Worm (Caenorhabditis elegans) whole organism, L2 larva: Measurements from ENCODE around the gene gcy-20.

Experiments
- F13H6.1 ChIP-seq: sonication (generic microtip); optimal IDR thresholded peaks from 2 replicates; lab custom pipeline; 2016; ENCODE audit warnings: missing genetic modification characterization, missing compliant biosample characterization
- R02D3.7 ChIP-seq: fragments of 150-350 bp; optimal IDR thresholded peaks from 2 replicates; lab custom pipeline; 2014; ENCODE audit warnings: missing biosample characterization, missing genetic modification characterization
- Y55F3AM.14 ChIP-seq: fragments of 200-800 bp; sonication (Bioruptor generic); optimal IDR thresholded peaks from 2 replicates; lab custom pipeline; 2018; ENCODE audit warnings: mild to moderate bottlenecking, missing genetic modification characterization, missing compliant biosample characterization
- ZK546.5 ChIP-seq: sonication (generic microtip); optimal IDR thresholded peaks from 2 replicates; lab custom pipeline; 2017; ENCODE audit warnings: missing biosample characterization, missing genetic modification characterization
- aly-2 ChIP-seq: fragments of 150-350 bp; optimal IDR thresholded peaks from 2 replicates; lab custom pipeline; 2014; ENCODE audit warnings: missing biosample characterization, missing genetic modification characterization
- blmp-1 ChIP-seq: sonication (generic microtip); optimal IDR thresholded peaks from 2 replicates; lab custom pipeline; 2017; ENCODE audit warnings: missing genetic modification characterization, mild to moderate bottlenecking, missing compliant biosample characterization, antibody characterized with exemption, moderate library complexity; ENCODE audit not compliant: insufficient read depth
- ceh-16 ChIP-seq: fragments of 150-350 bp; optimal IDR thresholded peaks from 2 replicates; lab custom pipeline; 2014; ENCODE audit warnings: missing biosample characterization, missing genetic modification characterization
- ceh-82 ChIP-seq: fragments of 150-350 bp; optimal IDR thresholded peaks from 2 replicates; lab custom pipeline; 2014; ENCODE audit warnings: missing biosample characterization, missing genetic modification characterization
- egl-27 ChIP-seq: sonication (generic microtip); optimal IDR thresholded peaks from 3 replicates; lab custom pipeline; 2017; ENCODE audit warnings: missing biosample characterization, missing genetic modification reagents, missing genetic modification characterization
- elt-1 ChIP-seq: fragments of 150-350 bp; optimal IDR thresholded peaks from 2 replicates; lab custom pipeline; 2014; ENCODE audit warnings: missing biosample characterization, missing genetic modification characterization
- elt-3 ChIP-seq: sonication (generic microtip); optimal IDR thresholded peaks from 2 replicates; lab custom pipeline; 2017; ENCODE audit warnings: missing biosample characterization, missing genetic modification characterization
- fos-1 ChIP-seq: fragments of 150-350 bp; optimal IDR thresholded peaks from 2 replicates; lab custom pipeline; 2014; ENCODE audit warnings: missing biosample characterization, missing genetic modification characterization
- lin-11 ChIP-seq: fragments of 150-350 bp; sonication (generic microtip); optimal IDR thresholded peaks from 2 replicates; lab custom pipeline; 2014; ENCODE audit warnings: missing biosample characterization, missing genetic modification characterization, inconsistent platforms, mixed read lengths
- lin-13 ChIP-seq: fragments of 150-350 bp; optimal IDR thresholded peaks from 2 replicates; lab custom pipeline; 2014; ENCODE audit warnings: missing biosample characterization, missing genetic modification reagents, missing genetic modification characterization
- lin-39 ChIP-seq: fragments of 150-350 bp; optimal IDR thresholded peaks from 2 replicates; lab custom pipeline; 2014; ENCODE audit warnings: missing biosample characterization, missing genetic modification reagents, missing genetic modification characterization
- lsy-2 ChIP-seq, 2 experiments: fragments of 150-350 bp in 1 of 2; sonication (generic microtip) in 1 of 2; optimal IDR thresholded peaks; 2 replicates each; lab custom pipeline; 2014 to 2017; ENCODE audit warnings: missing biosample characterization in 2 of 2, missing genetic modification characterization in 2 of 2
- mab-5 ChIP-seq: fragments of 150-350 bp; optimal IDR thresholded peaks from 2 replicates; lab custom pipeline; 2014; ENCODE audit warnings: missing biosample characterization, missing genetic modification characterization
- mbf-1 ChIP-seq: sonication (generic microtip); optimal IDR thresholded peaks from 2 replicates; lab custom pipeline; 2017; ENCODE audit warnings: missing biosample characterization, missing genetic modification characterization
- mdl-1 ChIP-seq, 2 experiments: fragments of 150-350 bp in 1 of 2; sonication (generic microtip) in 1 of 2; optimal IDR thresholded peaks; 2 replicates each; lab custom pipeline; 2017; ENCODE audit warnings: missing biosample characterization in 2 of 2, missing genetic modification characterization in 2 of 2
- nhr-10 ChIP-seq: sonication (generic microtip); optimal IDR thresholded peaks from 2 replicates; lab custom pipeline; 2017; ENCODE audit warnings: missing biosample characterization, missing genetic modification characterization
- nhr-12 ChIP-seq: fragments of 150-350 bp; optimal IDR thresholded peaks from 2 replicates; lab custom pipeline; 2014; ENCODE audit warnings: missing biosample characterization, missing genetic modification characterization
- nhr-21 ChIP-seq: fragments of 150-350 bp; optimal IDR thresholded peaks from 2 replicates; lab custom pipeline; 2014; ENCODE audit warnings: missing biosample characterization, missing genetic modification characterization
- nhr-23 ChIP-seq: fragments of 150-350 bp; optimal IDR thresholded peaks from 2 replicates; lab custom pipeline; 2014; ENCODE audit warnings: missing biosample characterization, missing genetic modification reagents, missing genetic modification characterization
- nhr-25 ChIP-seq: fragments of 150-350 bp; sonication (generic microtip); optimal IDR thresholded peaks from 3 replicates; lab custom pipeline; 2014; ENCODE audit warnings: missing biosample characterization, missing genetic modification characterization
- nhr-6 ChIP-seq: fragments of 150-350 bp; optimal IDR thresholded peaks from 2 replicates; lab custom pipeline; 2014; ENCODE audit warnings: missing biosample characterization, missing genetic modification characterization
- nhr-77 ChIP-seq: fragments of 150-350 bp; optimal IDR thresholded peaks from 2 replicates; lab custom pipeline; 2014; ENCODE audit warnings: missing biosample characterization, missing genetic modification characterization
- sem-4 ChIP-seq: fragments of 150-350 bp; optimal IDR thresholded peaks from 2 replicates; lab custom pipeline; 2014; ENCODE audit warnings: missing biosample characterization, missing genetic modification reagents, missing genetic modification characterization
- skn-1 ChIP-seq: sonication (generic microtip); optimal IDR thresholded peaks from 2 replicates; lab custom pipeline; 2017; ENCODE audit warnings: missing biosample characterization, missing genetic modification characterization
- sma-3 ChIP-seq: sonication (generic microtip); optimal IDR thresholded peaks from 2 replicates; lab custom pipeline; 2016; ENCODE audit warnings: missing genetic modification reagents, missing genetic modification characterization, missing compliant biosample characterization
- sma-9 ChIP-seq, 2 experiments: fragments of 150-350 bp in 1 of 2; sonication (generic microtip) in 1 of 2; optimal IDR thresholded peaks; 2 replicates each; lab custom pipeline; 2014 to 2016; ENCODE audit warnings: missing genetic modification characterization in 2 of 2, mild to moderate bottlenecking in 1 of 2, missing biosample characterization in 1 of 2, missing compliant biosample characterization in 1 of 2, missing genetic modification reagents in 1 of 2, moderate library complexity in 1 of 2
- unc-55 ChIP-seq: fragments of 150-350 bp; sonication (generic microtip); optimal IDR thresholded peaks from 3 replicates; lab custom pipeline; 2014; ENCODE audit warnings: missing biosample characterization, missing genetic modification reagents, missing genetic modification characterization
- unc-62 ChIP-seq: fragments of 150-350 bp; optimal IDR thresholded peaks from 2 replicates; lab custom pipeline; 2014; ENCODE audit warnings: missing biosample characterization, missing genetic modification reagents, missing genetic modification characterization
- zag-1 ChIP-seq: fragments of 150-350 bp; optimal IDR thresholded peaks from 2 replicates; lab custom pipeline; 2014; ENCODE audit warnings: missing biosample characterization, missing genetic modification characterization
- ztf-1 ChIP-seq: fragments of 200-800 bp; sonication (Bioruptor generic); conservative IDR thresholded peaks from 2 replicates; pipeline ENCODE4 v1.3.6; 2022; ENCODE audit warnings: missing genetic modification characterization, missing compliant biosample characterization
- ztf-11 ChIP-seq: sonication (generic microtip); optimal IDR thresholded peaks from 2 replicates; lab custom pipeline; 2017; ENCODE audit warnings: missing biosample characterization, missing genetic modification characterization
- ztf-4 ChIP-seq: fragments of 150-350 bp; optimal IDR thresholded peaks from 2 replicates; lab custom pipeline; 2014; ENCODE audit warnings: missing biosample characterization, missing genetic modification characterization

Gene gcy-20

DNA sequence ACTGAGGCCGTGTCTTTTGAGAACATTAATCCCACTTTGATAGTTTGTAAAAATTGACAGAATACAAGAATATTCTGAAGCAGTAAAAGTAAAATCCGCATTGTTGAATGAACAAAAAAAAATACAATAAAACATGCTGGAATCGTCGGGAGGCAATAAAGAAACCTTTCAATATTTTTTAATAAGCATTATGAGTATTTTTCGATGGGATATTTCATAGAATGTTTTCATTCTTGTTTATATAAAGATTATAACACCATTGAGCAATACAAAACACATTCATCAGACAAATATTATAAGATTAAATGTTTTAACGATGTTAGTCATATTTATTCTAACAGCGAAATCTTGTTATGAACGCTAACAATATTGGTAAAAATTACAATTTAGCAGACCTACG, at the start of gene gcy-20:
TSS of gene gcy-20 (minus strand) at position 101 of the 400 bp plus-strand sequence.
- no peak for TF ChIP-seq sem-4
- TF ChIP-seq ZK546.5 = no peak
- no peak for TF ChIP-seq lsy-2 (tag; optimal IDR thresholded peaks at IDR 0.05; lab: Kevin White, UChicago)
- TF ChIP-seq R02D3.7 (tag; lab: Kevin White, UChicago) = no peak
- no peak for TF ChIP-seq lin-13 (GFP tag; lab: Kevin White, UChicago)
- no peak for TF ChIP-seq lin-11
- TF ChIP-seq fos-1 (tag; lab: Kevin White, UChicago) = no peak
- TF ChIP-seq elt-3 (tag; lab: Kevin White, UChicago) = no peak
- TF ChIP-seq ceh-82 (tag; lab: Kevin White, UChicago) = no peak
- no peak for TF ChIP-seq sma-9 (GFP tag; optimal IDR thresholded peaks at IDR 0.05; lab: Kevin White, UChicago)
- no peak for TF ChIP-seq sma-9 (tag; optimal IDR thresholded peaks at IDR 0.05; lab: Kevin White, UChicago)
- TF ChIP-seq skn-1 (tag; lab: Kevin White, UChicago) = no peak
- no peak for TF ChIP-seq nhr-23 (tag; lab: Kevin White, UChicago)
- no peak for TF ChIP-seq nhr-10 (tag; lab: Kevin White, UChicago)

- TF ChIP-seq egl-27 (tag; lab: Kevin White, UChicago) (no peak), fos-1 (tag; lab: Kevin White, UChicago) (peak; percentile 71), nhr-12 (no peak)
Observed at ce11 chrV:16302439-16302838, 48.9 kb upstream of the gcy-20 start, which contains the start of the genes C31A11.13 and oac-6. Gene C31A11.13, minus strand, starts transcription at chrV:16302551. Gene oac-6, plus strand, starts transcription at chrV:16302717.

ce11 chrV:16300276-16300675, 46.7 kb upstream of the gcy-20 start, which contains the start of gene srbc-82:
Gene srbc-82, plus strand, starts transcription at chrV:16300576.
- TF ChIP-seq lsy-2 (tag; optimal IDR thresholded peaks at IDR 0.05; lab: Kevin White, UChicago) = no peak
- TF ChIP-seq nhr-21 (tag; lab: Kevin White, UChicago) = no peak
- no peak for TF ChIP-seq zag-1 (tag; lab: Kevin White, UChicago)
- TF ChIP-seq sem-4 = no peak
- no peak for TF ChIP-seq blmp-1 (tag; lab: Kevin White, UChicago)
- TF ChIP-seq lin-39 (tag; lab: Kevin White, UChicago) = no peak
- TF ChIP-seq, all 48 proteins: peak for 0

DNA sequence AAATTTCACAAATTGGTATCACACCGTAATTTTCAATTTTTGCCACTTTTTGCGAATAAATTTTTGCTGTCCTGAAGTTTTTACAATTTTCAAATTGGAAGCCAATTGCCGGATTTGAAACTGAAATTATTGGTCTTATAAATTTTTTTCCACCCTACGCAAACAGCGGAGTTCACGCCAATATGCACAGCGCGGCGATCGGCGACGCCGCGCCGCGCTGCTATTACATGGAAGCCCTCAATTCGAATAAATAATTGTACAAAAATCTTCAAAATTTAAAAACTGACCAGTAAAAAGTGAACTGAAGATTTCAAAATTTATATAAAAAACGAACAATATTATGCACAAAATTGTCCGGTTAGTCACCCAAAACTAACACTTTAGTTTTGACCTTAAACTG, 46.2 kb upstream of the gcy-20 start:
- TF ChIP-seq mdl-1 (tag; optimal IDR thresholded peaks at IDR 0.05; lab: Kevin White, UChicago) = no peak
- no peak for TF ChIP-seq lin-13 (GFP tag; lab: Kevin White, UChicago)
- no peak for TF ChIP-seq nhr-23 (tag; lab: Kevin White, UChicago)
- TF ChIP-seq unc-55 (GFP tag; lab: Kevin White, UChicago) = no peak
- TF ChIP-seq ceh-16 (tag; lab: Kevin White, UChicago) = no peak
- no peak for TF ChIP-seq ztf-11 (tag; lab: Kevin White, UChicago)
- TF ChIP-seq aly-2 = no peak
- no peak for TF ChIP-seq F13H6.1

DNA sequence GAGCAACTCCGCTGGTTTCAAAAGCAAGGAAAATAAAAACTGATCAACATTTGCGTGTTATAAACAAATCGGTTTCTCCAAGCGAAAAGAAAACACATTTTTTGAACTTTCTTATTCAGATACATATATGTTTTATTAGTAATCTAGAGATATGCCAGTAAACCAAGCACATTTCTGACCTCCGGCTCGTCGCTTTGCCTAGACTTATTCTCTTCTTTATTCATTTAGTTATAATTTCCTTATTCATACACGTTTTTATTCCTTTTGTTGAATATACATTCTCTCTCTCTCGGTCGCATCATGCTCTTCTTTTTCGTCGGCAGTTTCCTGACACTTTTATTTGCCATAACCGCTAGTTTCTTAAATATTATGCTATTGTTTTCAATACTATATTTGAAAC, 45.1 kb upstream of the gcy-20 start, which contains the start of gene srbc-84:
TSS of gene srbc-84 (plus strand) at position 301 of the 400 bp plus-strand sequence.
- no peak for TF ChIP-seq ztf-1
- TF ChIP-seq Y55F3AM.14 = no peak
- TF ChIP-seq unc-62 (GFP tag; lab: Kevin White, UChicago) = no peak
- TF ChIP-seq nhr-25 = no peak
- TF ChIP-seq lin-39 (tag; lab: Kevin White, UChicago) = no peak
- TF ChIP-seq lsy-2 (tag; optimal IDR thresholded peaks at IDR 0.05; lab: Kevin White, UChicago) = no peak
- no peak for TF ChIP-seq ceh-16 (tag; lab: Kevin White, UChicago)
- TF ChIP-seq ztf-4 (tag; lab: Kevin White, UChicago) = no peak
- TF ChIP-seq unc-55 (GFP tag; lab: Kevin White, UChicago) = no peak

- TF ChIP-seq mbf-1 (tag; lab: Kevin White, UChicago) (no peak), sma-3 (GFP tag; lab: Kevin White, UChicago) (no peak), nhr-6 (tag; lab: Kevin White, UChicago) (no peak), nhr-21 (tag; lab: Kevin White, UChicago) (no peak), lin-39 (tag; lab: Kevin White, UChicago) (no peak), lsy-2 (tag; optimal IDR thresholded peaks at IDR 0.05; lab: Kevin White, UChicago) (no peak), Y55F3AM.14 (no peak), ZK546.5 (no peak), skn-1 (tag; lab: Kevin White, UChicago) (no peak), mab-5 (tag; lab: Kevin White, UChicago) (no peak), elt-3 (tag; lab: Kevin White, UChicago) (no peak), sem-4 (no peak), nhr-77 (no peak), elt-1 (tag; lab: Kevin White, UChicago) (no peak), ztf-4 (tag; lab: Kevin White, UChicago) (no peak)
- TF ChIP-seq, all 48 proteins: peak for 0
Observed at ce11 chrV:16297070-16297469, 43.5 kb upstream of the gcy-20 start, which contains the start of gene srbc-83. Gene srbc-83, plus strand, starts transcription at chrV:16297370.
